Worm (Caenorhabditis elegans) whole organism, L3 larva: ENCODE results near the gene T24D5.2.

Experiments used
- ceh-16 ChIP-seq: sonication (generic microtip); optimal IDR thresholded peaks from 2 replicates; lab custom pipeline; 2017; ENCODE audit warnings: missing biosample characterization, missing genetic modification characterization
- elt-3 ChIP-seq, 3 experiments: fragments of 150-350 bp in 1 of 3; sonication (generic microtip) in 2 of 3; optimal IDR thresholded peaks; 2 replicates in 2 of 3; 4 replicates in 1 of 3; lab custom pipeline; 2014 to 2017; ENCODE audit warnings: missing biosample characterization in 3 of 3, missing genetic modification characterization in 3 of 3
- nfya-1 ChIP-seq: sonication (generic microtip); optimal IDR thresholded peaks from 2 replicates; lab custom pipeline; 2017; ENCODE audit warnings: missing genetic modification characterization, mild to moderate bottlenecking, missing compliant biosample characterization, antibody characterized with exemption, moderate library complexity; ENCODE audit not compliant: insufficient read depth
- sea-2 ChIP-seq: fragments of 150-350 bp; sonication (generic microtip); optimal IDR thresholded peaks from 4 replicates; lab custom pipeline; 2014; ENCODE audit warnings: missing biosample characterization, missing genetic modification reagents, missing genetic modification characterization

- TF ChIP-seq nfya-1 (peak; percentile 16), ceh-16 (tag; lab: Kevin White, UChicago) (no peak), sea-2 (GFP tag; lab: Kevin White, UChicago) (no peak), elt-3 (tag; optimal IDR thresholded peaks at IDR 0.05; lab: Kevin White, UChicago) (no peak)
Observed at ce11 chrX:12589503-12589902, 3.3 kb upstream of the T24D5.2 start.
